Worm (Caenorhabditis elegans) whole organism, L4/young adult: ENCODE data around the gene ZK675.4.

Source experiments
- dao-5 ChIP-seq: sonication (generic microtip); optimal IDR thresholded peaks from 2 replicates; lab custom pipeline; 2016; ENCODE audit warnings: missing genotype, missing genetic modification characterization, moderate library complexity, missing compliant biosample characterization
- him-1 ChIP-seq: sonication (generic microtip); optimal IDR thresholded peaks from 2 replicates; lab custom pipeline; 2016; ENCODE audit warnings: missing genotype, missing genetic modification reagents, missing genetic modification characterization, missing compliant biosample characterization

DNA sequence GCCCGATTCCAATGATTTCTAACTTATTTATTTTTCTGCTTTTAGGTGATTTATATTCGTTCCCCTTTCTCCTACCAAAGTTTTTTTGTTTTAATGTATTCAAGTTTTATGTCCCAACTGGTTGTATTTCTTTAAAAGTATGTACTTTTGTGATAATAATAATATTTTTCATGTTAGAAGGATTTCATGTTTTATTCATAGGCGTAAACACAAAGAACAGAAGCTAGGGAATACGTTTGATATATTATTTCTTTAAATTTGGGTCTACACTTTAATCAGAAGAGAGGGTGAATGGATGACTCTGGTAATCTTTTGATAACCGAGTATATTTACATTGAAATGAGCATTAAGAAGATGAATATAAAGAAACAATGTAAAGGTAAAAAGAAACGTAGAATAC is 45.0 kb upstream of the ZK675.4 start:
- no peak for TF ChIP-seq dao-5 (tag; lab: Kevin White, UChicago)
- no peak for TF ChIP-seq him-1 (tag; lab: Kevin White, UChicago)
